Fruit fly (Drosophila melanogaster) whole organism, embryonic: Measurements from ENCODE around the gene CG18234.

Experiments
- Aef1 ChIP-seq: fragments of 200-800 bp; sonication (Bioruptor generic); IDR thresholded peaks from 3 replicates; pipeline ENCODE4 v1.3.6; 2022; ENCODE audit warnings: missing biosample characterization, missing genetic modification characterization
- Atf3 ChIP-seq: fragments of 200-800 bp; sonication (Bioruptor generic); optimal IDR thresholded peaks from 3 replicates; lab custom pipeline; 2016; ENCODE audit warnings: missing biosample characterization, missing genetic modification characterization
- CG10565 ChIP-seq: fragments of 200-800 bp; sonication (Bioruptor generic); optimal IDR thresholded peaks from 3 replicates; lab custom pipeline; 2016; ENCODE audit warnings: missing biosample characterization, mild to moderate bottlenecking, missing genetic modification characterization
- CG12155 ChIP-seq: fragments of 200-800 bp; sonication (Bioruptor generic); optimal IDR thresholded peaks from 3 replicates; lab custom pipeline; 2016; ENCODE audit warnings: missing biosample characterization, missing genetic modification characterization
- CG12769 ChIP-seq: fragments of 200-800 bp; sonication (Bioruptor generic); optimal IDR thresholded peaks from 2 replicates; lab custom pipeline; 2019; ENCODE audit warnings: missing biosample characterization, mild to moderate bottlenecking, missing genetic modification characterization, moderate library complexity
- CG13424 ChIP-seq: fragments of 200-800 bp; sonication (Bioruptor generic); optimal IDR thresholded peaks from 2 replicates; lab custom pipeline; 2019; ENCODE audit warnings: missing biosample characterization, mild to moderate bottlenecking, missing genetic modification characterization, moderate library complexity
- CG2889 ChIP-seq: fragments of 200-800 bp; sonication (Bioruptor generic); IDR thresholded peaks from 3 replicates; pipeline ENCODE4 v1.3.6; 2022; ENCODE audit warnings: missing biosample characterization, missing genetic modification characterization
- CG3163 ChIP-seq: fragments of 200-800 bp; sonication (Bioruptor generic); optimal IDR thresholded peaks from 3 replicates; lab custom pipeline; 2016; ENCODE audit warnings: missing biosample characterization, missing genetic modification characterization
- CG3407 ChIP-seq: fragments of 200-800 bp; sonication (Bioruptor generic); optimal IDR thresholded peaks from 2 replicates; lab custom pipeline; 2018; ENCODE audit warnings: missing biosample characterization, mild to moderate bottlenecking, missing genetic modification characterization
- CG4707 ChIP-seq: fragments of 200-800 bp; sonication (Bioruptor generic); optimal IDR thresholded peaks from 2 replicates; lab custom pipeline; 2018; ENCODE audit warnings: missing biosample characterization, mild to moderate bottlenecking, missing genetic modification characterization, moderate library complexity
- CG4820 ChIP-seq: fragments of 200-800 bp; sonication (Bioruptor generic); optimal IDR thresholded peaks from 3 replicates; lab custom pipeline; 2016; ENCODE audit warnings: missing biosample characterization, missing genetic modification characterization
- CG5180 ChIP-seq: fragments of 200-800 bp; sonication (Bioruptor generic); optimal IDR thresholded peaks from 3 replicates; lab custom pipeline; 2017; ENCODE audit warnings: missing biosample characterization, missing genetic modification characterization, mild to moderate bottlenecking, moderate library complexity, missing genetic modification reagents
- CG5245 ChIP-seq: fragments of 200-800 bp; sonication (Bioruptor generic); optimal IDR thresholded peaks from 3 replicates; lab custom pipeline; 2016; ENCODE audit warnings: missing biosample characterization, missing genetic modification characterization
- CG6254 ChIP-seq: fragments of 200-800 bp; sonication (Bioruptor generic); optimal IDR thresholded peaks from 3 replicates; lab custom pipeline; 2017; ENCODE audit warnings: mild to moderate bottlenecking, missing biosample characterization, missing genetic modification reagents, missing genetic modification characterization
- CG7786 ChIP-seq: fragments of 200-800 bp; sonication (Bioruptor generic); optimal IDR thresholded peaks from 2 replicates; lab custom pipeline; 2016; ENCODE audit warnings: missing biosample characterization, missing genetic modification characterization
- CG7928 ChIP-seq: fragments of 200-800 bp; sonication (Bioruptor generic); optimal IDR thresholded peaks from 2 replicates; lab custom pipeline; 2017; ENCODE audit warnings: missing biosample characterization, mild to moderate bottlenecking, missing genetic modification characterization
- CrebB ChIP-seq: fragments of 200-800 bp; sonication (Bioruptor generic); optimal IDR thresholded peaks from 3 replicates; lab custom pipeline; 2018; ENCODE audit warnings: missing biosample characterization, mild to moderate bottlenecking, missing genetic modification characterization
- D19B ChIP-seq: fragments of 200-800 bp; sonication (Bioruptor generic); optimal IDR thresholded peaks from 2 replicates; lab custom pipeline; 2017; ENCODE audit warnings: missing biosample characterization, mild to moderate bottlenecking, missing genetic modification characterization
- Deaf1 ChIP-seq: fragments of 200-800 bp; optimal IDR thresholded peaks from 3 replicates; lab custom pipeline; 2019; ENCODE audit warnings: missing biosample characterization, mild to moderate bottlenecking, missing genetic modification characterization, moderate library complexity
- Ets65A ChIP-seq: fragments of 200-800 bp; sonication (Bioruptor generic); peaks from one replicate; lab custom pipeline; 2016; ENCODE audit warnings: missing biosample characterization, missing genetic modification characterization
- Hand ChIP-seq: fragments of 200-800 bp; sonication (Bioruptor generic); optimal IDR thresholded peaks from 2 replicates; lab custom pipeline; 2017; ENCODE audit warnings: mild to moderate bottlenecking, missing biosample characterization, missing genetic modification reagents, missing genetic modification characterization
- MTF-1 ChIP-seq: fragments of 200-800 bp; sonication (Bioruptor generic); optimal IDR thresholded peaks from 2 replicates; lab custom pipeline; 2018; ENCODE audit warnings: missing biosample characterization, mild to moderate bottlenecking, missing genetic modification characterization, borderline replicate concordance
- Nf-YB ChIP-seq: fragments of 200-800 bp; sonication (Bioruptor generic); optimal IDR thresholded peaks from 3 replicates; lab custom pipeline; 2019; ENCODE audit warnings: missing biosample characterization, mild to moderate bottlenecking, missing genetic modification characterization, moderate library complexity
- Rfx ChIP-seq: fragments of 200-800 bp; sonication (Bioruptor generic); IDR thresholded peaks from 2 replicates; pipeline ENCODE4 v1.3.6; 2022; ENCODE audit warnings: missing biosample characterization, missing genetic modification characterization
- Scr ChIP-seq: fragments of 200-800 bp; sonication (Bioruptor generic); IDR thresholded peaks from 2 replicates; pipeline ENCODE4 v1.3.6; 2022; ENCODE audit warnings: missing biosample characterization, missing genetic modification characterization; ENCODE audit not compliant: partially characterized antibody
- abd-A ChIP-seq: fragments of 200-800 bp; sonication (Bioruptor generic); optimal IDR thresholded peaks from 3 replicates; lab custom pipeline; 2019; ENCODE audit warnings: missing biosample characterization, mild to moderate bottlenecking, missing genetic modification characterization, moderate library complexity
- eve ChIP-seq, 2 experiments: fragments of >200 bp; optimal IDR thresholded peaks; 2 replicates each; lab custom pipeline; 2017; ENCODE audit warnings: missing biosample characterization in 2 of 2, missing genetic modification characterization in 2 of 2
- gsb ChIP-seq: fragments of 200-800 bp; sonication (Bioruptor generic); IDR thresholded peaks from 2 replicates; pipeline ENCODE4 v1.3.6; 2022; ENCODE audit warnings: missing biosample characterization, missing genetic modification characterization
- gsb-n ChIP-seq: fragments of 200-800 bp; sonication (Bioruptor generic); optimal IDR thresholded peaks from 3 replicates; lab custom pipeline; 2018; ENCODE audit warnings: missing biosample characterization, mild to moderate bottlenecking, missing genetic modification characterization
- hth ChIP-seq: fragments of >200 bp; optimal IDR thresholded peaks from 2 replicates; lab custom pipeline; 2017; ENCODE audit warnings: inconsistent platforms
- kay ChIP-seq: fragments of 200-800 bp; sonication (Bioruptor generic); optimal IDR thresholded peaks from 2 replicates; lab custom pipeline; 2016; ENCODE audit warnings: missing biosample characterization, missing genetic modification characterization
- lov ChIP-seq, 2 experiments: fragments of 200-800 bp in 1 of 2; fragments of >200 bp in 1 of 2; sonication (Bioruptor generic) in 1 of 2; IDR thresholded peaks in 1 of 2; optimal IDR thresholded peaks in 1 of 2; 2 replicates in 1 of 2; 3 replicates in 1 of 2; pipeline versions ENCODE4 v1.3.6 to Lab custom; 2017 to 2022; ENCODE audit warnings: missing biosample characterization in 1 of 2, missing genetic modification characterization in 1 of 2
- onecut ChIP-seq: fragments of 200-800 bp; sonication (Bioruptor generic); IDR thresholded peaks from 2 replicates; pipeline ENCODE4 v1.3.6; 2022; ENCODE audit warnings: missing biosample characterization, missing genetic modification characterization
- pfk ChIP-seq: fragments of 200-800 bp; sonication (Bioruptor generic); optimal IDR thresholded peaks from 2 replicates; lab custom pipeline; 2018; ENCODE audit warnings: missing biosample characterization, mild to moderate bottlenecking, missing genetic modification characterization, moderate library complexity
- stwl ChIP-seq: fragments of 200-800 bp; sonication (Bioruptor generic); optimal IDR thresholded peaks from 3 replicates; lab custom pipeline; 2018; ENCODE audit warnings: missing biosample characterization, mild to moderate bottlenecking, missing genetic modification characterization, moderate library complexity
- wdn ChIP-seq: fragments of 200-800 bp; sonication (Bioruptor generic); IDR thresholded peaks from 2 replicates; pipeline ENCODE4 v1.3.6; 2022; ENCODE audit warnings: missing biosample characterization, missing genetic modification characterization
- wek ChIP-seq: fragments of 200-800 bp; sonication (Bioruptor generic); optimal IDR thresholded peaks from 3 replicates; lab custom pipeline; 2018; ENCODE audit warnings: missing biosample characterization, mild to moderate bottlenecking, missing genetic modification characterization, moderate library complexity
- zf30C ChIP-seq: fragments of 200-800 bp; sonication (Bioruptor generic); optimal IDR thresholded peaks from 3 replicates; lab custom pipeline; 2018; ENCODE audit warnings: missing biosample characterization, mild to moderate bottlenecking, missing genetic modification characterization

The CG18234 gene

DNA sequence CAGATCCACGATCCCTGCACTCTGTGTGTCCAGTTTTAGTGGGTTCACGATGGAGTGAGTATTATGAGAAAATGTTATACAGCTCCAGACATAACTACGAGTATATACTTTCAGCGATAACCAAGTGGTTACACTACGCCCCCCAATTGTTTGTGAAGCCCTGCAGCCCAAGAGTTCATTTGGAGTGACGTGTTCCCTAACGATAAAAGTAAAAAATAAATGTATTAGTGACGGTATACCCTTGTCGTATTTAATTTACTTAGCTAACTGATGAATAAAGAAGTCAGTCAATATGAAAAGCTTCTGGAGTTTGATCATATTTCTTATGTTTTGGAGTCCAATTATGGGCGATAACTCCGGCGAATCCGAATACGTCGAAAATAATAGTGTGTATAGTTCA, 3.9 kb downstream of the CG18234 start, which contains the start of gene CG18231:
Gene CG18231, plus strand, starts transcription at position 301 of the 400 bp plus-strand sequence.
- TF ChIP-seq abd-A (tag; lab: Kevin White, UChicago) (no peak), CG6254 (GFP tag; lab: Kevin White, UChicago) (no peak), gsb (GFP tag; lab: Robert Waterston, UW) (no peak), Nf-YB (no peak), CG12769 (tag; lab: Kevin White, UChicago) (no peak), CG3163 (GFP tag; lab: Kevin White, UChicago) (no peak), CG12155 (GFP tag; lab: Kevin White, UChicago) (no peak), Scr (GFP tag; lab: Robert Waterston, UW) (no peak), lov (optimal IDR thresholded peaks at IDR 0.05; lab: Kevin White, UChicago) (no peak), lov (GFP tag; IDR thresholded peaks at IDR 0.05; lab: Robert Waterston, UW) (no peak), wdn (GFP tag; lab: Robert Waterston, UW) (no peak), MTF-1 (GFP tag; lab: Kevin White, UChicago) (no peak)

DNA sequence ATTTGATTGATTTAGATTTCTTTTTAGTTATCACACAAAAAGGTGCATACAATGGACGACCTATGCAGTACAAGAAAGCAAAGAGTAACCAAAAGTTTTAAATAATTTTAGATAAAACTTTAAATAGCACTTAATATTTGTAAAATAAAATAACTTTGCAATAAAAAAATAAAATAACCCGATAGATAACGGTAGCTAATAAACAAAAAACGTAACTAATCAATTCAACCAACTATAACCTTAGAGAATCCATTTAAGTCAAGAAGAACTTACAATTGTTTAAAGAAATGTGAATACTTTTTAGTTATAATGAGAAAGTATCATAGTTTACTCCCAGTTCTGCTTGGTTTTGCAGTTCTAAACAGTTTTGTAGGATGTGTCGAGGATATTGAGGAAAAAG, 6.1 kb downstream of the CG18234 start, which contains the start of gene CG32201:
Gene CG32201, plus strand, starts transcription at position 301 of the 400 bp plus-strand sequence.
- no peak for TF ChIP-seq MTF-1 (GFP tag; lab: Kevin White, UChicago)
- no peak for TF ChIP-seq CG2889 (GFP tag; lab: Robert Waterston, UW)
- no peak for TF ChIP-seq CG7786
- TF ChIP-seq CG4820 (GFP tag; lab: Kevin White, UChicago) = no peak
- no peak for TF ChIP-seq CG7928 (GFP tag; lab: Kevin White, UChicago)
- TF ChIP-seq Deaf1 (tag; lab: Kevin White, UChicago) = no peak
- no peak for TF ChIP-seq eve (GFP tag; optimal IDR thresholded peaks at IDR 0.05; lab: Kevin White, UChicago)
- TF ChIP-seq gsb-n (tag; lab: Kevin White, UChicago) = no peak
- no peak for TF ChIP-seq onecut (GFP tag; lab: Robert Waterston, UW)
- no peak for TF ChIP-seq kay (GFP tag; lab: Kevin White, UChicago)
- TF ChIP-seq Nf-YB = no peak
- no peak for TF ChIP-seq CG5180 (GFP tag; lab: Kevin White, UChicago)
- no peak for TF ChIP-seq pfk (GFP tag; lab: Kevin White, UChicago)
- TF ChIP-seq CG5245 = no peak
- no peak for TF ChIP-seq Aef1

DNA sequence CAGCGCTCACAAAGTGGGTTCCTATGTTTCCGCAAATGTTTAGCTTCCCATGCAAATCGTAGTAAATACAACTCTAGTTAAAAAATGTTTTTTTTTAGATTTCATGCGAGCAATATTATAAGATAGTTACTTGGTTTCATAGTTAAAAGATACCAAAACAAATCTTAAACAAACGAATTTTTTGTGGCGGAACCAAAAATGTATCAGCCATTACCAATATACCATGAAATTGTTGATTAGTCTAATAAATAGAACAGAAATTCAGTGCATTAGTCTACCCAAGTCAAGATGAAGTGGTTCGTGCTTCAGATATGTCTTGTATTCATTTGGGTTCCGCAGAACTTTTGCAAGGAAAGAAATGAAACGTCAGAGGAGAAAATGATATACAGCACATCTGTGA, 8.4 kb downstream of the CG18234 start, which contains the start of gene CG32199:
Gene CG32199, plus strand, starts transcription at position 301 of the 400 bp plus-strand sequence.
- TF ChIP-seq D19B (GFP tag; lab: Kevin White, UChicago) (no peak), Atf3 (GFP tag; lab: Kevin White, UChicago) (no peak), stwl (tag; lab: Kevin White, UChicago) (no peak), hth (no peak), CG13424 (tag; lab: Kevin White, UChicago) (no peak), zf30C (GFP tag; lab: Kevin White, UChicago) (no peak), CG10565 (GFP tag; lab: Kevin White, UChicago) (no peak), Ets65A (no peak), Hand (no peak), CG3407 (no peak), CrebB (tag; lab: Kevin White, UChicago) (no peak), CG4707 (no peak), wek (GFP tag; lab: Kevin White, UChicago) (no peak), Rfx (no peak)
